Worm (Caenorhabditis elegans) whole organism, L1 larva: ENCODE results near the gene fbxb-9.

ENCODE experiments used
- C34B4.2 ChIP-seq: sonication (generic microtip); optimal IDR thresholded peaks from 2 replicates; lab custom pipeline; 2017; ENCODE audit warnings: mild to moderate bottlenecking, missing genetic modification characterization, missing compliant biosample characterization
- Y116A8C.19 ChIP-seq: sonication (generic microtip); optimal IDR thresholded peaks from 2 replicates; lab custom pipeline; 2016; ENCODE audit warnings: missing compliant biosample characterization, missing genetic modification characterization, borderline replicate concordance
- aha-1 ChIP-seq: fragments of 150-350 bp; optimal IDR thresholded peaks from 2 replicates; lab custom pipeline; 2014; ENCODE audit warnings: missing biosample characterization, missing genetic modification characterization
- efl-3 ChIP-seq: fragments of 200-800 bp; sonication (Bioruptor generic); optimal IDR thresholded peaks from 2 replicates; lab custom pipeline; 2018; ENCODE audit warnings: mild to moderate bottlenecking, missing genetic modification characterization, missing compliant biosample characterization
- egl-27 ChIP-seq, 2 experiments: fragments of 150-350 bp in 1 of 2; sonication (generic microtip); optimal IDR thresholded peaks; 3 replicates each; lab custom pipeline; 2017 to 2018; ENCODE audit warnings: missing biosample characterization in 2 of 2, missing genetic modification characterization in 2 of 2, missing genetic modification reagents in 2 of 2
- lsy-2 ChIP-seq, 2 experiments: fragments of 150-350 bp; optimal IDR thresholded peaks; 2 replicates each; lab custom pipeline; 2014; ENCODE audit warnings: missing biosample characterization in 2 of 2, missing genetic modification characterization in 2 of 2
- nhr-11 ChIP-seq: fragments of 150-350 bp; optimal IDR thresholded peaks from 2 replicates; lab custom pipeline; 2014; ENCODE audit warnings: missing biosample characterization, missing genetic modification characterization
- pqm-1 ChIP-seq: sonication (generic microtip); optimal IDR thresholded peaks from 3 replicates; lab custom pipeline; 2017; ENCODE audit warnings: missing biosample characterization, missing genetic modification characterization
- skn-1 ChIP-seq: fragments of 150-350 bp; optimal IDR thresholded peaks from 2 replicates; lab custom pipeline; 2014; ENCODE audit warnings: missing biosample characterization, missing genetic modification characterization
- unc-86 ChIP-seq: sonication (generic microtip); optimal IDR thresholded peaks from 2 replicates; lab custom pipeline; 2016; ENCODE audit warnings: missing genetic modification characterization, missing compliant biosample characterization
- ztf-4 ChIP-seq: fragments of 150-350 bp; optimal IDR thresholded peaks from 2 replicates; lab custom pipeline; 2014; ENCODE audit warnings: missing biosample characterization, missing genetic modification characterization

DNA sequence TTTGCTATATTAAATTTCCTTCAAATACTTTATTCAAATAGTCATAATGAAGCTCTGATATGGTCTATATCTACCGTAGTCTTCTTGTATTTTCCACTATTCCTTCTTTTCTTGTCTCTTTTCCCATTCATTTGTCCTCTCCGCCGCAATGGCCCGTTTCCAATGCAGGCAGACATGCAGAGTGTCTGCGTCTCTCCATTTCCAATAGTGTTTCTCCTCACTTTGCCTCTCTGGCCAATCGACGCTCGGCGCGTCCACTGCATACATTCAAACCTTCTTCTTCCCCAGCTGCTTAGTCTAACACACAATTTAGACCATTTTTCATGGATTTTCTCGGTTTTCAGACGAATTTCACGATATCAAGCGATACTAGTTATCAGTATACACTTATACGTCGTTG lies 37.2 kb downstream of the fbxb-9 start:
- TF ChIP-seq aha-1 (tag; lab: Kevin White, UChicago) (no peak), unc-86 (peak; percentile 38), Y116A8C.19 (tag; lab: Kevin White, UChicago) (no peak), pqm-1 (tag; lab: Kevin White, UChicago) (no peak), C34B4.2 (tag; lab: Kevin White, UChicago) (no peak), lsy-2 (tag; optimal IDR thresholded peaks at IDR 0.05; lab: Kevin White, UChicago) (peak; percentile 65 to 76), nhr-11 (no peak), skn-1 (tag; lab: Kevin White, UChicago) (no peak), egl-27 (tag; optimal IDR thresholded peaks at IDR 0.05; lab: Kevin White, UChicago) (no peak), efl-3 (no peak), ztf-4 (tag; lab: Kevin White, UChicago) (no peak)
